Worm (Caenorhabditis elegans): ENCODE data around the gene Y54G2A.50.
A peak's percentile ranks its signal among the peaks of the same experiment; 100 is the strongest.

Y54G2A.50 gene

ce11 chrIV:2916043-2916442, 1.8 kb upstream of the Y54G2A.50 start:
- TF ChIP-seq lin-38 (GFP tag; IDR thresholded peaks at IDR 0.05) (peak; percentile 59), egl-43 (GFP tag; IDR thresholded peaks at IDR 0.05) (no peak), egl-27 (tag; optimal IDR thresholded peaks at IDR 0.05) (no peak), ZK546.5 (tag; optimal IDR thresholded peaks at IDR 0.05) (no peak)

ce11 chrIV:2922196-2922595, 4.4 kb downstream of the Y54G2A.50 start, which contains the start of gene fbxc-45:
Gene fbxc-45 (minus strand): TSS chrIV:2922243.
- TF ChIP-seq unc-39 (tag; optimal IDR thresholded peaks at IDR 0.05) (no peak), lsy-2 (tag; optimal IDR thresholded peaks at IDR 0.05) (peak in 1 of 2 experiments; percentile 11)

- 0 out of 2 replicates have a peak, but pooled peaks have one; percentile 18 for TF ChIP-seq egl-43 (GFP tag; IDR thresholded peaks at IDR 0.05)
- TF ChIP-seq nhr-48 (tag; optimal IDR thresholded peaks at IDR 0.05), result no peak
Measured at ce11 chrIV:2925591-2925990, 7.8 kb downstream of the Y54G2A.50 start, which contains the start of gene ubc-13. Gene ubc-13 (minus strand): TSS chrIV:2925691.

- peak; percentile 66 for TF ChIP-seq mep-1 (tag; optimal IDR thresholded peaks at IDR 0.05)
- peak; percentile 36 for TF ChIP-seq hlh-30 (tag; optimal IDR thresholded peaks at IDR 0.05; ENCODE audit: insufficient read depth)
- TF ChIP-seq zip-11 (GFP tag; IDR thresholded peaks at IDR 0.05), result no peak
- TF ChIP-seq duxl-1 (tag; optimal IDR thresholded peaks at IDR 0.05; ENCODE audit: poor library complexity), result no peak
- peak; percentile 24 for TF ChIP-seq nhr-28 (tag; optimal IDR thresholded peaks at IDR 0.05)
- TF ChIP-seq ztf-11 (tag; optimal IDR thresholded peaks at IDR 0.05), result no peak
- no peak for TF ChIP-seq madf-9 (GFP tag; conservative IDR thresholded peaks at IDR 0.05)
- TF ChIP-seq nhr-10 (tag; optimal IDR thresholded peaks at IDR 0.05), result no peak
- no peak for TF ChIP-seq lim-7 (GFP tag; IDR thresholded peaks at IDR 0.05)
- TF ChIP-seq lin-39 (tag; optimal IDR thresholded peaks at IDR 0.05), result no peak
- TF ChIP-seq spr-3 (GFP tag; optimal IDR thresholded peaks at IDR 0.05), result peak; percentile 48
- TF ChIP-seq cey-2 (tag; optimal IDR thresholded peaks at IDR 0.05; ENCODE audit: borderline replicate concordance, insufficient read depth), result no peak
- no peak for TF ChIP-seq Y75B8A.6 (GFP tag; IDR thresholded peaks at IDR 0.05)
- peak; percentile 82 for TF ChIP-seq lin-38 (GFP tag; IDR thresholded peaks at IDR 0.05)
- TF ChIP-seq unc-62 (GFP tag; optimal IDR thresholded peaks at IDR 0.05 in 1 of 2), result no peak
- TF ChIP-seq unc-62 (tag; optimal IDR thresholded peaks at IDR 0.05), result no peak
- TF ChIP-seq lin-13 (GFP tag; optimal IDR thresholded peaks at IDR 0.05), result peak; percentile 32
- TF ChIP-seq hif-1 (tag; optimal IDR thresholded peaks at IDR 0.05), result peak in 1 of 2 experiments; percentile 47
- TF ChIP-seq dmd-8 (GFP tag; IDR thresholded peaks at IDR 0.05), result no peak
- peak in 1 of 2 experiments; percentile 87 for TF ChIP-seq lsy-2 (tag; optimal IDR thresholded peaks at IDR 0.05)
- peak; percentile 96 for TF ChIP-seq aha-1 (tag)
- TF ChIP-seq ceh-28 (tag; optimal IDR thresholded peaks at IDR 0.05), result no peak
- TF ChIP-seq fkh-10 (GFP tag; optimal IDR thresholded peaks at IDR 0.05), result no peak
- TF ChIP-seq lin-1 (GFP tag; IDR thresholded peaks at IDR 0.05), result no peak
- no peak for TF ChIP-seq nhr-237 (tag; optimal IDR thresholded peaks at IDR 0.05)
- peak; percentile 69 for TF ChIP-seq arid-1 (GFP tag; conservative IDR thresholded peaks at IDR 0.05)
- TF ChIP-seq ceh-44 (GFP tag; IDR thresholded peaks at IDR 0.05), result no peak
- TF ChIP-seq F37D6.2 (tag; optimal IDR thresholded peaks at IDR 0.05), result peak; percentile 2
- TF ChIP-seq jun-1 (tag; optimal IDR thresholded peaks at IDR 0.05), result no peak
- TF ChIP-seq ztf-7 (tag; optimal IDR thresholded peaks at IDR 0.05), result peak; percentile 56
- TF ChIP-seq saeg-2 (GFP tag; IDR thresholded peaks at IDR 0.05), result no peak
- TF ChIP-seq nhr-76 (tag; optimal IDR thresholded peaks at IDR 0.05), result no peak
- TF ChIP-seq attf-4 (tag; optimal IDR thresholded peaks at IDR 0.05), result no peak
- peak; percentile 56 for TF ChIP-seq dmd-6 (GFP tag; IDR thresholded peaks at IDR 0.05)
- no peak for TF ChIP-seq tag-97 (GFP tag; IDR thresholded peaks at IDR 0.05)
- peak; percentile 3 for TF ChIP-seq spr-1 (tag; optimal IDR thresholded peaks at IDR 0.05)
- peak; percentile 84 for TF ChIP-seq mes-2 (tag; optimal IDR thresholded peaks at IDR 0.05; ENCODE audit: poor library complexity, severe bottlenecking)
- TF ChIP-seq nhr-25 (tag; optimal IDR thresholded peaks at IDR 0.05; ENCODE audit: borderline replicate concordance, insufficient read depth), result no peak
- no peak for TF ChIP-seq daf-12 (tag; optimal IDR thresholded peaks at IDR 0.05)
- TF ChIP-seq dpl-1 (GFP tag; optimal IDR thresholded peaks at IDR 0.05), result peak; percentile 69
- TF ChIP-seq nhr-77 (tag; optimal IDR thresholded peaks at IDR 0.05), result peak; percentile 5
Measured at ce11 chrIV:2928409-2928808, 10.6 kb downstream of the Y54G2A.50 start, which contains the start of gene manf-1. Gene manf-1 (minus strand): TSS chrIV:2928421.

Data from whole organism, L4 larva.